Worm (Caenorhabditis elegans): ENCODE results near the gene ppm-1.G.

ce11 chrIII:773114-773513 lies 10.4 kb upstream of the ppm-1.G start, which contains the start of gene cyn-6:
- TF ChIP-seq nhr-71 (tag; optimal IDR thresholded peaks at IDR 0.05): no peak
- no peak for TF ChIP-seq lin-35 (GFP tag; optimal IDR thresholded peaks at IDR 0.05)
- no peak for TF ChIP-seq lin-13 (GFP tag; optimal IDR thresholded peaks at IDR 0.05)
- TF ChIP-seq unc-30 (tag; optimal IDR thresholded peaks at IDR 0.05): no peak
- no peak for TF ChIP-seq F16B12.6 (tag; optimal IDR thresholded peaks at IDR 0.05)
- TF ChIP-seq unc-62 (GFP tag; optimal IDR thresholded peaks at IDR 0.05): no peak
- no peak for TF ChIP-seq mep-1 (tag; optimal IDR thresholded peaks at IDR 0.05)
- TF ChIP-seq lsy-2 (tag; optimal IDR thresholded peaks at IDR 0.05): no peak
- no peak for TF ChIP-seq egl-27 (tag; optimal IDR thresholded peaks at IDR 0.05)
- no peak for TF ChIP-seq pqm-1 (tag; optimal IDR thresholded peaks at IDR 0.05)
- no peak for TF ChIP-seq unc-86 (tag; optimal IDR thresholded peaks at IDR 0.05)
- no peak for TF ChIP-seq aly-2 (tag; optimal IDR thresholded peaks at IDR 0.05)
- no peak for TF ChIP-seq ceh-82 (tag; optimal IDR thresholded peaks at IDR 0.05)

Measured in whole organism, L1 larva.